Fruit fly (Drosophila melanogaster): ENCODE data around the gene CBP.

Gene CBP

DNA sequence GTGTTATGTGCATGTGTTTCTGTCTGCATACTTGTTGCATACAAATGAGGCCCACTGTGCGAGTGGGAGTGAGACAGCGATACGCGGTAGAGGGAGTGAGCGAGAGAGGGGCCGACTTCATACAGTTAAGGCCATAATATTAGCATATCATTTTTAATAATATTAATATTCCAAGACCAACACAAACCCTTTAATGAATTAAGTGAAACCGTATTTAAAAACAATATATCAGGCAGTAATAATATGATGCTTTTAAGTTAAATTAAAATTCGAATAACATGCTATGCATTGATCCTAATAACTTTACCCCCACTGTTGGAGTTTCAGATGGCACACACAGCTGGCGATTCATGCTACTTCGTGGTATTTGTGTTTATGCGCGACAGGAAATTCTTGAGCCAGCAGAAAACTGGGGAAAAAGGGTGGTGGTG is 12.3 kb upstream of the CBP start (continued):
- TF ChIP-seq Vsx2 (GFP tag; optimal IDR thresholded peaks at IDR 0.05; ENCODE audit: partially characterized antibody) (no peak), rgr (GFP tag; optimal IDR thresholded peaks at IDR 0.05) (peak; percentile 97), dmrt93B (GFP tag; optimal IDR thresholded peaks at IDR 0.05) (peak; percentile 94), psq (GFP tag; optimal IDR thresholded peaks at IDR 0.05) (peak; percentile 93), foxo (GFP tag; optimal IDR thresholded peaks at IDR 0.05) (peak in 1 of 2 experiments; percentile 98), Myc (optimal IDR thresholded peaks at IDR 0.05) (no peak), Hr83 (GFP tag; optimal IDR thresholded peaks at IDR 0.05; ENCODE audit: poor library complexity, severe bottlenecking) (peak; percentile 45), sv (GFP tag; optimal IDR thresholded peaks at IDR 0.05) (peak; percentile 88), tai (GFP tag; optimal IDR thresholded peaks at IDR 0.05) (peak; percentile 89), HLH106 (tag; optimal IDR thresholded peaks at IDR 0.05) (peak; percentile 97), brk (GFP tag; optimal IDR thresholded peaks at IDR 0.05) (no peak)

dm6 chrX:7328746-7329145 is 8.4 kb upstream of the CBP start, which contains the start of gene Acsf3:
Acsf3 (plus strand) TSS chrX:7329046.
- no peak for TF ChIP-seq usp (GFP tag; optimal IDR thresholded peaks at IDR 0.05)
- TF ChIP-seq woc (GFP tag; optimal IDR thresholded peaks at IDR 0.05): no peak
- no peak for TF ChIP-seq Dfd (GFP tag; optimal IDR thresholded peaks at IDR 0.05)
- no peak for TF ChIP-seq ey (GFP tag; optimal IDR thresholded peaks at IDR 0.05)
- TF ChIP-seq N (GFP tag; optimal IDR thresholded peaks at IDR 0.05): no peak
- TF ChIP-seq psq (GFP tag; optimal IDR thresholded peaks at IDR 0.05): no peak

dm6 chrX:7332091-7332490 is 5.1 kb upstream of the CBP start, which contains the start of gene CG42780:
CG42780 (minus strand) TSS chrX:7332191.
- no peak for TF ChIP-seq HLH106 (tag; optimal IDR thresholded peaks at IDR 0.05)
- TF ChIP-seq dmrt93B (GFP tag; optimal IDR thresholded peaks at IDR 0.05): no peak
- no peak for TF ChIP-seq Hr83 (GFP tag; optimal IDR thresholded peaks at IDR 0.05; ENCODE audit: poor library complexity, severe bottlenecking)
- TF ChIP-seq sage (GFP tag; optimal IDR thresholded peaks at IDR 0.05): no peak
- no peak for TF ChIP-seq br (GFP tag; optimal IDR thresholded peaks at IDR 0.05)
- no peak for TF ChIP-seq Rel (GFP tag; optimal IDR thresholded peaks at IDR 0.05)
- no peak for TF ChIP-seq Rel (tag; optimal IDR thresholded peaks at IDR 0.05)
- TF ChIP-seq Dfd (GFP tag; optimal IDR thresholded peaks at IDR 0.05): no peak
- TF ChIP-seq Dif (GFP tag; optimal IDR thresholded peaks at IDR 0.05; ENCODE audit: partially characterized antibody): no peak
- no peak for TF ChIP-seq CrebA (GFP tag; optimal IDR thresholded peaks at IDR 0.05; ENCODE audit: borderline replicate concordance)
- no peak for TF ChIP-seq rgr (GFP tag; optimal IDR thresholded peaks at IDR 0.05)
- no peak for TF ChIP-seq foxo (GFP tag; optimal IDR thresholded peaks at IDR 0.05)
- no peak for TF ChIP-seq Jra (GFP tag; optimal IDR thresholded peaks at IDR 0.05)
- TF ChIP-seq usp (GFP tag; optimal IDR thresholded peaks at IDR 0.05): no peak
- no peak for TF ChIP-seq GATAd (GFP tag; optimal IDR thresholded peaks at IDR 0.05)

DNA sequence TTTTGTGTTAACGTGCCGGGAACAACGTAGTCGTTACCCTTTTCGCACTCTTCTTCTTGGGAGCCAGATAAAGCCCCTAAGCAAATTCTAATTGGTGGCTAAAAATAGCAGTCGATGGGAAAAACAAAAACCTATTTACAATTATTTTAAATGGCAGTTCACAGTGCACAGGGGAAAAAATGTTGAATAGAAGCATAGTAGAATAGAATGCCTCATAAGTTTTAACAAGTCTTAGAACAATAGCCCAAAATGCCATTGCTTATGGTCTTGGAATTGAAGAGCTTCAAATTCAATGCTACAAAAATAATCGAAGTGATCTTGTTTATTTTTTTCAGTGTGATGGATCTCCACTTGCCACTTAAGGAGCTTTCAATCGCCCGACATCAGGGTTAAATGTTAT is 4.7 kb upstream of the CBP start:
- TF ChIP-seq rgr (GFP tag; optimal IDR thresholded peaks at IDR 0.05): no peak
- TF ChIP-seq foxo (GFP tag; optimal IDR thresholded peaks at IDR 0.05): peak in 1 of 2 experiments; percentile 1
- no peak for TF ChIP-seq brk (GFP tag; optimal IDR thresholded peaks at IDR 0.05)
- TF ChIP-seq fru (GFP tag; optimal IDR thresholded peaks at IDR 0.05): peak; percentile 14
- TF ChIP-seq sv (GFP tag; optimal IDR thresholded peaks at IDR 0.05): peak; percentile 36
- TF ChIP-seq Vsx2 (GFP tag; optimal IDR thresholded peaks at IDR 0.05; ENCODE audit: partially characterized antibody): no peak
- no peak for TF ChIP-seq CrebA (GFP tag; optimal IDR thresholded peaks at IDR 0.05; ENCODE audit: borderline replicate concordance)
- TF ChIP-seq OdsH (GFP tag; optimal IDR thresholded peaks at IDR 0.05): no peak

DNA sequence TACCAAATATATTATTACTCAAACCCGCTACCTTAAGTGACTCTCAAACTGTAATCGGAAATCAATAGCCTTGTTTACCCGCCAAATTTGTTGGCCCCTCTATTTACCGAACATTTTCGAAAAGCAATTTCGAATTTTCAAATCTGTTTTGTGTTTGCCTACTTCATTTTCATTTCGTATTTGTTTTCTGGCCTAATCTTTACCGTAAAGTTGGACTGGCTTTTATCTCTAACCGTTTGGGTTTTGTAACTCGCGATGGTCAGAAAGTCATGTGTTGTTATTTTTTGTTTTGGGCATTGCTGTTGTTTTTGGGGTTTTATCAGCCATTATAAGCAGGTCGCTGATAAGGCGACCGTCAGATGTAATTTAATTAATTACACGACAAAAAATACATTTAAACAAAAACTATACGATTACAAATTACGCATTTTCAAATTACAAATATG is 3.8 kb upstream of the CBP start:
- no peak for TF ChIP-seq OdsH (GFP tag; optimal IDR thresholded peaks at IDR 0.05)
- no peak for TF ChIP-seq pan (optimal IDR thresholded peaks at IDR 0.05)
- TF ChIP-seq Abd-B (GFP tag; optimal IDR thresholded peaks at IDR 0.05): no peak
- TF ChIP-seq psq (GFP tag; optimal IDR thresholded peaks at IDR 0.05): no peak
- no peak for TF ChIP-seq N (GFP tag; optimal IDR thresholded peaks at IDR 0.05)
- TF ChIP-seq woc (GFP tag; optimal IDR thresholded peaks at IDR 0.05): no peak
- TF ChIP-seq Mio (GFP tag; optimal IDR thresholded peaks at IDR 0.05): no peak
- no peak for TF ChIP-seq Hr83 (GFP tag; optimal IDR thresholded peaks at IDR 0.05; ENCODE audit: poor library complexity, severe bottlenecking)
- no peak for TF ChIP-seq Dfd (GFP tag; optimal IDR thresholded peaks at IDR 0.05)
- no peak for TF ChIP-seq Myc (optimal IDR thresholded peaks at IDR 0.05)
- TF ChIP-seq fru (GFP tag; optimal IDR thresholded peaks at IDR 0.05): no peak

All from whole organism, wandering third instar larva.